Worm (Caenorhabditis elegans): ENCODE measurements around the gene T02E9.5.

ce11 chrV:11298632-11299031 lies 43.4 kb upstream of the T02E9.5 start, which contains the start of gene T03F7.5:
- TF ChIP-seq lin-35 (GFP tag; optimal IDR thresholded peaks at IDR 0.05) (no peak), ceh-90 (tag; optimal IDR thresholded peaks at IDR 0.05) (no peak), ama-1 (optimal IDR thresholded peaks at IDR 0.05) (no peak), unc-130 (tag; optimal IDR thresholded peaks at IDR 0.05) (no peak), ceh-82 (tag; optimal IDR thresholded peaks at IDR 0.05) (no peak), C34B4.2 (tag; optimal IDR thresholded peaks at IDR 0.05) (no peak), nhr-76 (tag; optimal IDR thresholded peaks at IDR 0.05) (no peak), mdl-1 (tag; optimal IDR thresholded peaks at IDR 0.05) (no peak), egl-13 (tag; optimal IDR thresholded peaks at IDR 0.05) (no peak), lin-15B (tag; optimal IDR thresholded peaks at IDR 0.05) (no peak), nhr-77 (tag; optimal IDR thresholded peaks at IDR 0.05) (no peak), zag-1 (tag; optimal IDR thresholded peaks at IDR 0.05) (no peak)

Measured in whole organism, L1 larva.